Fruit fly (Drosophila melanogaster) whole organism: Measurements from ENCODE around the gene byn.

ENCODE experiments used
- CG8478 ChIP-seq: fragments of >200 bp; optimal IDR thresholded peaks from 2 replicates; lab custom pipeline; 2018; ENCODE audit warnings: inconsistent platforms
- Dll ChIP-seq: fragments of >200 bp; optimal IDR thresholded peaks from 2 replicates; lab custom pipeline; 2017
- EcR ChIP-seq, 2 experiments: fragments of >200 bp; optimal IDR thresholded peaks; 2 replicates each; lab custom pipeline; 2017; ENCODE audit warnings: missing biosample characterization in 2 of 2, missing genetic modification characterization in 2 of 2, missing genetic modification reagents in 2 of 2
- pan ChIP-seq: fragments of >200 bp; optimal IDR thresholded peaks from 2 replicates; lab custom pipeline; 2017
- psq ChIP-seq: fragments of >200 bp; optimal IDR thresholded peaks from 2 replicates; lab custom pipeline; 2017
- usp ChIP-seq: fragments of >200 bp; optimal IDR thresholded peaks from 2 replicates; lab custom pipeline; 2017; ENCODE audit warnings: missing biosample characterization, missing genetic modification characterization, mixed read lengths

byn gene

dm6 chr3L:11944752-11945151 is 17.3 kb downstream of the byn start, which contains the start of gene CG5883:
Gene CG5883 (minus strand): TSS chr3L:11944852.
- TF ChIP-seq pan = no peak
- no peak for TF ChIP-seq CG8478 (lab: Kevin White, UChicago)
- no peak for TF ChIP-seq usp (GFP tag; lab: Kevin White, UChicago)
- TF ChIP-seq Dll = no peak
- TF ChIP-seq EcR (GFP tag; optimal IDR thresholded peaks at IDR 0.05; lab: Kevin White, UChicago) = no peak
- no peak for TF ChIP-seq psq (lab: Kevin White, UChicago)

dm6 chr3L:11947357-11947756 is 19.9 kb downstream of the byn start, which contains the start of gene CG7252:
Gene CG7252 (plus strand): TSS chr3L:11947675.
- no peak for TF ChIP-seq Dll
- TF ChIP-seq psq (lab: Kevin White, UChicago) = no peak
- TF ChIP-seq EcR (GFP tag; optimal IDR thresholded peaks at IDR 0.05; lab: Kevin White, UChicago) = no peak
- TF ChIP-seq usp (GFP tag; lab: Kevin White, UChicago) = no peak
- no peak for TF ChIP-seq CG8478 (lab: Kevin White, UChicago)
- no peak for TF ChIP-seq pan

dm6 chr3L:11949539-11949938 is 22.0 kb downstream of the byn start, which contains the start of gene CG17826:
Gene CG17826 (plus strand): TSS chr3L:11949839.
- TF ChIP-seq Dll (no peak), usp (GFP tag; lab: Kevin White, UChicago) (no peak), psq (lab: Kevin White, UChicago) (no peak), pan (no peak), CG8478 (lab: Kevin White, UChicago) (no peak), EcR (GFP tag; optimal IDR thresholded peaks at IDR 0.05; lab: Kevin White, UChicago) (no peak)

dm6 chr3L:11953217-11953616 is 25.7 kb downstream of the byn start, which contains the start of gene obst-G:
Gene obst-G (minus strand): TSS chr3L:11953317.
- TF ChIP-seq Dll (no peak), EcR (GFP tag; optimal IDR thresholded peaks at IDR 0.05; lab: Kevin White, UChicago) (no peak), pan (no peak), usp (GFP tag; lab: Kevin White, UChicago) (no peak), psq (lab: Kevin White, UChicago) (no peak), CG8478 (lab: Kevin White, UChicago) (no peak)

dm6 chr3L:11953783-11954182 is 26.3 kb downstream of the byn start, which contains the start of gene CG7248:
Gene CG7248 (plus strand): TSS chr3L:11954083.
- TF ChIP-seq psq (lab: Kevin White, UChicago) = no peak
- no peak for TF ChIP-seq EcR (GFP tag; optimal IDR thresholded peaks at IDR 0.05; lab: Kevin White, UChicago)
- TF ChIP-seq CG8478 (lab: Kevin White, UChicago) = no peak
- no peak for TF ChIP-seq usp (GFP tag; lab: Kevin White, UChicago)
- no peak for TF ChIP-seq Dll
- no peak for TF ChIP-seq pan

- TF ChIP-seq Dll (no peak), CG8478 (lab: Kevin White, UChicago) (no peak), pan (no peak), usp (GFP tag; lab: Kevin White, UChicago) (no peak), EcR (GFP tag; optimal IDR thresholded peaks at IDR 0.05; lab: Kevin White, UChicago) (no peak), psq (lab: Kevin White, UChicago) (no peak)
Measured at dm6 chr3L:11957669-11958333, 30.3 kb downstream of the byn start, which contains the start of the genes CG11570 and CG43294. Gene CG11570 (minus strand): TSS chr3L:11957769. Gene CG43294 (plus strand): TSS chr3L:11958283.

- no peak for TF ChIP-seq pan
- TF ChIP-seq CG8478 (lab: Kevin White, UChicago) = no peak
- TF ChIP-seq EcR (GFP tag; optimal IDR thresholded peaks at IDR 0.05; lab: Kevin White, UChicago) = no peak
- no peak for TF ChIP-seq psq (lab: Kevin White, UChicago)
- no peak for TF ChIP-seq Dll
- TF ChIP-seq usp (GFP tag; lab: Kevin White, UChicago) = no peak
Measured at dm6 chr3L:11966104-11966503, 38.6 kb downstream of the byn start, which contains the start of gene prc. Gene prc (minus strand): TSS chr3L:11966131.

dm6 chr3L:11972879-11973278 is 45.4 kb downstream of the byn start, which contains the start of gene Muc68E:
Gene Muc68E (minus strand): TSS chr3L:11972979.
- no peak for TF ChIP-seq CG8478 (lab: Kevin White, UChicago)
- TF ChIP-seq usp (GFP tag; lab: Kevin White, UChicago) = no peak
- no peak for TF ChIP-seq psq (lab: Kevin White, UChicago)
- TF ChIP-seq EcR (GFP tag; optimal IDR thresholded peaks at IDR 0.05; lab: Kevin White, UChicago) = no peak
- TF ChIP-seq Dll = no peak
- no peak for TF ChIP-seq pan

- TF ChIP-seq pan (no peak), EcR (GFP tag; optimal IDR thresholded peaks at IDR 0.05; lab: Kevin White, UChicago) (no peak), usp (GFP tag; lab: Kevin White, UChicago) (no peak), CG8478 (lab: Kevin White, UChicago) (no peak), Dll (no peak), psq (lab: Kevin White, UChicago) (no peak)
Measured at dm6 chr3L:11973690-11974089, 46.2 kb downstream of the byn start, which contains the start of gene CG42397. Gene CG42397 (minus strand): TSS chr3L:11973790.

dm6 chr3L:11974605-11975004 is 47.1 kb downstream of the byn start, which contains the start of gene CG14125:
Gene CG14125 (plus strand): TSS chr3L:11974905.
- TF ChIP-seq Dll (no peak), pan (no peak), EcR (GFP tag; optimal IDR thresholded peaks at IDR 0.05; lab: Kevin White, UChicago) (no peak), psq (lab: Kevin White, UChicago) (no peak), CG8478 (lab: Kevin White, UChicago) (no peak)

dm6 chr3L:11975811-11976210 is 48.3 kb downstream of the byn start, which contains the start of gene CG43896:
Gene CG43896 (plus strand): TSS chr3L:11976111.
- TF ChIP-seq EcR (GFP tag; optimal IDR thresholded peaks at IDR 0.05; lab: Kevin White, UChicago) (no peak), CG8478 (lab: Kevin White, UChicago) (no peak), usp (GFP tag; lab: Kevin White, UChicago) (no peak), pan (no peak), Dll (no peak), psq (lab: Kevin White, UChicago) (no peak)

dm6 chr3L:11984606-11985005 is 57.1 kb downstream of the byn start, which contains the start of gene CG6938:
Gene CG6938 (plus strand): TSS chr3L:11984906.
- TF ChIP-seq EcR (GFP tag; optimal IDR thresholded peaks at IDR 0.05; lab: Kevin White, UChicago) (no peak), psq (lab: Kevin White, UChicago) (no peak), pan (no peak), CG8478 (lab: Kevin White, UChicago) (no peak), usp (GFP tag; lab: Kevin White, UChicago) (no peak), Dll (no peak)
